Fruit fly (Drosophila melanogaster): ENCODE data around the gene Scamp.

The Scamp gene

DNA sequence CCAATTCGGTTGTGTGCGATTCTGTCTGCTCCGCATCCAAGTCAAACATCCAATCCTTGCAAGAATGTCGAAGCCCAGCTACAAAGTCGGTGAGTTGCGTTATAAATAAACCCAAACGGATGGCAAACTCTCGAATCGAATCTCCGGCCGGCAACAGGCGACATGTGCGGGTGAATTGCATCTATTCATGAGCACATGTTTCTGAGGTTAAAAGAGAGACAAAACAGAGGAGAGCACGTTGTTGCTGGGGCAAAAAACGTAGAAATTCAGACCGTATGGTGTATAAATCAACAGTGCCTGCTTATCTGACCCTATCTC, 603 bp upstream of the Scamp start:
- TF ChIP-seq cnc (optimal IDR thresholded peaks at IDR 0.05) (peak in 1 of 2 experiments; percentile 18), Mnt (GFP tag; optimal IDR thresholded peaks at IDR 0.05) (peak; percentile 96), CG1620 (GFP tag; optimal IDR thresholded peaks at IDR 0.05) (no peak)

DNA sequence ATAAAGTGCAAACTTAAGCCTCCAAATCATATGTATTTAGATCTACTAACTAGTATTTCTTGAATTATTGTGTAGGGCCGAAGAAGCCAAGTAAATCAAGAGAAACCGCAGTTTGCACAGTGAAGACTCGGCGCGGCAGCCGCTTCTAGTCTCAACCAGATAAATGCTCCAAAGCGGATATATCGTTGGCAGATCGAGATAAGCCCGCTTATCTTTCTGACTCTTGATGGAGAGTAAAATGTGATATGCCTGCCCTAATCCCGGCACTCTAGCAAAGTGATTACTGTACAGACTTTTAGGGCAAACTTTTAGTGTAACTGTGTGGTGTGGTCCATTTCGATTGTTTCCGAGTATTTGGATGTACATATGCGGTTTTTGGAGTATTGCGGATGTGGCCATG, 874 bp downstream of the Scamp start:
- TF ChIP-seq CG33017 (tag; optimal IDR thresholded peaks at IDR 0.05) (no peak), CG5204 (GFP tag; optimal IDR thresholded peaks at IDR 0.05) (no peak), kay (GFP tag; ENCODE audit: borderline replicate concordance) (no peak), Crg-1 (GFP tag; optimal IDR thresholded peaks at IDR 0.05) (no peak), ovo (GFP tag; optimal IDR thresholded peaks at IDR 0.05) (no peak), bab1 (GFP tag; optimal IDR thresholded peaks at IDR 0.05) (no peak)

dm6 chrX:15448136-15448535, 1.5 kb downstream of the Scamp start:
- TF ChIP-seq CG12768 (GFP tag; optimal IDR thresholded peaks at IDR 0.05), result no peak
- no peak for TF ChIP-seq CG14711 (tag; optimal IDR thresholded peaks at IDR 0.05)
- no peak for TF ChIP-seq toe (GFP tag; optimal IDR thresholded peaks at IDR 0.05)
- TF ChIP-seq Mnt (GFP tag; optimal IDR thresholded peaks at IDR 0.05), result no peak
- TF ChIP-seq ovo (GFP tag; optimal IDR thresholded peaks at IDR 0.05), result no peak
- no peak for TF ChIP-seq pad (GFP tag; optimal IDR thresholded peaks at IDR 0.05)
- no peak for TF ChIP-seq cic (GFP tag; optimal IDR thresholded peaks at IDR 0.05)
- TF ChIP-seq bab1 (GFP tag; optimal IDR thresholded peaks at IDR 0.05), result no peak
- TF ChIP-seq CG1620 (GFP tag; optimal IDR thresholded peaks at IDR 0.05), result no peak
- no peak for TF ChIP-seq kay (GFP tag; ENCODE audit: borderline replicate concordance)
- TF ChIP-seq Clk (GFP tag; optimal IDR thresholded peaks at IDR 0.05), result no peak
- TF ChIP-seq tj (GFP tag; optimal IDR thresholded peaks at IDR 0.05), result no peak
- TF ChIP-seq CG5204 (GFP tag; optimal IDR thresholded peaks at IDR 0.05), result no peak
- TF ChIP-seq CG11617 (GFP tag; optimal IDR thresholded peaks at IDR 0.05), result no peak
- TF ChIP-seq Hr96 (GFP tag; optimal IDR thresholded peaks at IDR 0.05), result no peak
- no peak for TF ChIP-seq Crg-1 (GFP tag; optimal IDR thresholded peaks at IDR 0.05)
- TF ChIP-seq CG33017 (tag; optimal IDR thresholded peaks at IDR 0.05), result no peak
- no peak for TF ChIP-seq cnc (optimal IDR thresholded peaks at IDR 0.05)
- TF ChIP-seq CG7045 (GFP tag; optimal IDR thresholded peaks at IDR 0.05), result no peak
- no peak for TF ChIP-seq CG7101 (tag; optimal IDR thresholded peaks at IDR 0.05)

DNA sequence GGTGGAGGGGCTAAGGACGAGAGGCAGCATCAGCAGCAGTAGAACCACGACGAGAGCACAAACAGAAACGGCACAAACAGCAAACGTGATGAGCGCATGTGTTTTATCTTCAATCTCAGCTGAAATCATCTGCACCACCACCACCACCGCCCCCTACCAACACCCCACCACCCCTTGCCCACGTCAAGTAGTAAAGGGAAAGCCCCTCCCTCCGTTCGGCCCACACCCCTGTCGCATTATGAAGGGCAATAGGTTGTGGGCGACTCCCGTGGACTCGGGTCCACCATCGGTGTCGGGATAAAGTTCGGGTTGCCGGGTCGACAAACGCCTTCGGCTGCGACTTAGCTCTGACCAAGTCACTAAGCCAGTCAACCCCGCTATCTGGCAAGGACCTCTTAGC, 6.2 kb downstream of the Scamp start:
- TF ChIP-seq cic (GFP tag; optimal IDR thresholded peaks at IDR 0.05) (no peak), CG14711 (tag; optimal IDR thresholded peaks at IDR 0.05) (no peak), toe (GFP tag; optimal IDR thresholded peaks at IDR 0.05) (no peak), cnc (optimal IDR thresholded peaks at IDR 0.05) (no peak), CG11617 (GFP tag; optimal IDR thresholded peaks at IDR 0.05) (no peak), tj (GFP tag; optimal IDR thresholded peaks at IDR 0.05) (no peak), CG12768 (GFP tag; optimal IDR thresholded peaks at IDR 0.05) (no peak), CG5204 (GFP tag; optimal IDR thresholded peaks at IDR 0.05) (no peak), kay (GFP tag; ENCODE audit: borderline replicate concordance) (no peak), Clk (GFP tag; optimal IDR thresholded peaks at IDR 0.05) (no peak), bab1 (GFP tag; optimal IDR thresholded peaks at IDR 0.05) (no peak), pad (GFP tag; optimal IDR thresholded peaks at IDR 0.05) (no peak)

dm6 chrX:15441245-15441644, 8.4 kb downstream of the Scamp start, which contains the start of gene Cngl:
Cngl (minus strand) TSS chrX:15441252.
- TF ChIP-seq kay (GFP tag; ENCODE audit: borderline replicate concordance) (no peak), ovo (GFP tag; optimal IDR thresholded peaks at IDR 0.05) (no peak), toe (GFP tag; optimal IDR thresholded peaks at IDR 0.05) (no peak), CG5204 (GFP tag; optimal IDR thresholded peaks at IDR 0.05) (no peak), CG1620 (GFP tag; optimal IDR thresholded peaks at IDR 0.05) (no peak), CG7045 (GFP tag; optimal IDR thresholded peaks at IDR 0.05) (no peak), CG12768 (GFP tag; optimal IDR thresholded peaks at IDR 0.05) (no peak), CG14711 (tag; optimal IDR thresholded peaks at IDR 0.05) (no peak), Crg-1 (GFP tag; optimal IDR thresholded peaks at IDR 0.05) (no peak), Clk (GFP tag; optimal IDR thresholded peaks at IDR 0.05) (no peak), CG11617 (GFP tag; optimal IDR thresholded peaks at IDR 0.05) (no peak), pad (GFP tag; optimal IDR thresholded peaks at IDR 0.05) (no peak), cic (GFP tag; optimal IDR thresholded peaks at IDR 0.05) (no peak), Mnt (GFP tag; optimal IDR thresholded peaks at IDR 0.05) (no peak), tj (GFP tag; optimal IDR thresholded peaks at IDR 0.05) (no peak), cnc (optimal IDR thresholded peaks at IDR 0.05) (no peak), CG7101 (tag; optimal IDR thresholded peaks at IDR 0.05) (no peak), Hr96 (GFP tag; optimal IDR thresholded peaks at IDR 0.05) (no peak)

dm6 chrX:15406811-15407210, 42.9 kb downstream of the Scamp start:
- no peak for TF ChIP-seq CG14711 (tag; optimal IDR thresholded peaks at IDR 0.05)
- no peak for TF ChIP-seq Clk (GFP tag; optimal IDR thresholded peaks at IDR 0.05)
- no peak for TF ChIP-seq CG11617 (GFP tag; optimal IDR thresholded peaks at IDR 0.05)
- TF ChIP-seq pad (GFP tag; optimal IDR thresholded peaks at IDR 0.05), result no peak
- no peak for TF ChIP-seq CG12768 (GFP tag; optimal IDR thresholded peaks at IDR 0.05)
- no peak for TF ChIP-seq ovo (GFP tag; optimal IDR thresholded peaks at IDR 0.05)
- TF ChIP-seq CG5204 (GFP tag; optimal IDR thresholded peaks at IDR 0.05), result no peak
- TF ChIP-seq cnc (optimal IDR thresholded peaks at IDR 0.05), result no peak
- no peak for TF ChIP-seq toe (GFP tag; optimal IDR thresholded peaks at IDR 0.05)
- no peak for TF ChIP-seq cic (GFP tag; optimal IDR thresholded peaks at IDR 0.05)
- no peak for TF ChIP-seq bab1 (GFP tag; optimal IDR thresholded peaks at IDR 0.05)
- no peak for TF ChIP-seq Crg-1 (GFP tag; optimal IDR thresholded peaks at IDR 0.05)
- TF ChIP-seq kay (GFP tag; ENCODE audit: borderline replicate concordance), result no peak
- TF ChIP-seq CG1620 (GFP tag; optimal IDR thresholded peaks at IDR 0.05), result no peak
- TF ChIP-seq tj (GFP tag; optimal IDR thresholded peaks at IDR 0.05), result no peak
- TF ChIP-seq CG7101 (tag; optimal IDR thresholded peaks at IDR 0.05), result no peak

- TF ChIP-seq tj (GFP tag; optimal IDR thresholded peaks at IDR 0.05) (no peak), Clk (GFP tag; optimal IDR thresholded peaks at IDR 0.05) (no peak), CG11617 (GFP tag; optimal IDR thresholded peaks at IDR 0.05) (no peak), Crg-1 (GFP tag; optimal IDR thresholded peaks at IDR 0.05) (no peak), pad (GFP tag; optimal IDR thresholded peaks at IDR 0.05) (no peak), Mnt (GFP tag; optimal IDR thresholded peaks at IDR 0.05) (no peak), kay (GFP tag; ENCODE audit: borderline replicate concordance) (no peak)
These were observed 47.8 kb downstream of the Scamp start for dm6 chrX:15401861-15402260.

All from whole organism, adult.